Worm (Caenorhabditis elegans): ENCODE measurements around the gene ZK637.12.
A peak's percentile ranks its signal among the peaks of the same experiment; 100 is the strongest.

Gene ZK637.12

DNA sequence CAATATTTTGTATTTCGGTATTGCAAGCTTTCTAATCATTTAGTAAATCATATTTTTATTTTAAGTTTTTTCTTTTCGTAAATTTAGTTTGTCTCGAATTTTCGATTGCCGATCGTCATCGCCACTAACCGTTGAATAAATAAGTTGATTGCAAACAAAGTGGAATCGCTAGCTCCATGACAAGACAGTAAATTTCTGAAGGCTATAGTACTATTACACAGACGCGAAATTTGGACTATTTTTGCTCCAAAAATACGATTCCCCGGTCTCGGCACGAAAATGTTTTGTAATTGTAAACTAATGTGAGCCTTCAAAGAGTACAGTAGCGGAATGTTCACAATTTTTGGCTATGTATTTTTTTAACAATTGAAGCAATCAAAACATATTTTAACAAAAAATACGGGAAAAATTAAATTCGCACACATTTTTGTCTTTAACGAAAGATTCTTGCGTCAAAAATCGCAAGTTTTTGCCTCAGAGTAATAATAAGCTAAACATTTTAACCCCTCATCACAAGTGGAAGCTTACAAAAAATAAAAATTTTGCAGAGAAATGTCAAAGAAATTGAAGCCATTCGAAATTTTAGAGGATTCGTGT is 12.3 kb upstream of the ZK637.12 start, which contains the start of gene tpk-1:
Gene tpk-1 (plus strand): TSS at position 547 of the 597 bp plus-strand sequence.
- TF ChIP-seq ama-1 (optimal IDR thresholded peaks at IDR 0.05) (peak; percentile 7), egl-27 (tag; optimal IDR thresholded peaks at IDR 0.05) (no peak), nhr-12 (tag; optimal IDR thresholded peaks at IDR 0.05) (no peak)

DNA sequence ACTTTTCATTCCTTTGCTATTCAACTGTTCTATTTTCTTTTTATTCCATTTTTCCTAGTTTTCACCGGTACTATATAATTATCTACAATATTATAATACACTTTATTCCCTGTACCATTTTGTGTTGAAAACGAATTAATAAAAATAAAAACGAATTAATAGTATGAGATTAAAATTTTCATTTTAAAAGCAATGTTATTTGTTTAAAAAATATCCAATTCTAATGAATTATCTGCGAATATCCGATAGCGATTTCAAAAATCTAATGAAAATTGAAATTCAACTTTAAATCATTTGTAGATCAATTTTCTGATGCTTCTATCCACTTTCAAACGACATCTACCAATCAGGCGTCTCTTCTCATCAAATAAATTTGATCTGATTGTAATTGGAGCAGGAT is 10.6 kb upstream of the ZK637.12 start, which contains the start of gene trxr-2:
Gene trxr-2 (plus strand): TSS at position 301 of the 400 bp plus-strand sequence.
- TF ChIP-seq lsy-12 (tag; optimal IDR thresholded peaks at IDR 0.05) (no peak), unc-39 (tag; optimal IDR thresholded peaks at IDR 0.05) (no peak), aly-2 (tag; optimal IDR thresholded peaks at IDR 0.05) (no peak), hmg-11 (tag; optimal IDR thresholded peaks at IDR 0.05) (no peak), ceh-28 (tag; optimal IDR thresholded peaks at IDR 0.05) (no peak), pha-4 (tag; optimal IDR thresholded peaks at IDR 0.05) (no peak)

DNA sequence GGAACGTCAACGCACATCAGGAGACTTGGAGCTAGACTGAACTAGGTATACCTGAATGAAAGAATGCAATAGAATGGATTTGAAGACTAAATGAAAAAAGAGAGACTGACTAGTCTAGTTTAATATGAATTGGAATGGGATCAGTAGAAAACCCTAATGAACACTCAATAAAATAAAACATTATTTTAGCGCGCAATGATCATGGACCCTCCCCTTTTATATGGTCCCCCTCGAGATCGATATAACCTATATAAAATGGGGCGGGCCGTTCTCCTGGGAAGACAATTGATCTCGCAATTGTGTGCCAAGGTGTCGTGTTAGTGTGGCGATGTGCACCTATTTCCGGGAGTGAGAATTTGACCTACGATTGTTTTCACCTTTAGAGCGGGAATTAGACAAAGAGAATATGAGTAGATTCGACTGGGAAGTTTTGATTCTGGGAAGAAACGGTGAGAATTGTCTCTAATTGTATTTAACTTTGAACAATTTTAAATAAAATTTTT is 6.1 kb upstream of the ZK637.12 start, which contains the start of gene cdc-25.3:
Gene cdc-25.3 (minus strand): TSS at position 51 of the 503 bp plus-strand sequence.
- TF ChIP-seq nhr-76 (tag; optimal IDR thresholded peaks at IDR 0.05) (no peak), egl-27 (tag; optimal IDR thresholded peaks at IDR 0.05) (no peak), elt-1 (tag; optimal IDR thresholded peaks at IDR 0.05) (no peak), fos-1 (tag; optimal IDR thresholded peaks at IDR 0.05) (no peak)

DNA sequence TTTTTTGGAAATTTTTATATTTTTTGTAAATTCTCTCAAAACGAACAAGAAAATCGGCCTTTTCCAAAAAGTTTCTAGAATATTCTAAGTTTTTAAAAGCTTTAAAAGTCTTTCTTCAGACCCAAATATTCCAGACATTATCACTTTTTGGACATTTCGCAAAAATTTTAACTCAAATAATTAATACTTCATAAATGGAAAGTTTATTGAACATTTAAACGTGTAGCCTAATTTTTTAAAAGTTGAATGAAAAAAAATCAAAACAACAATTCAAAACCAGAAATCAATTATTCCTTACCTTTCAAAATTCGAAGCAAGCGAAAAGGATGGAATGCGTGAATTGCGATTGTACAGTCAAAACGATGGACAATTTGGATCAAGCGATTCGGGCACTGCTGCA is 4.3 kb upstream of the ZK637.12 start, which contains the start of gene ZK637.15:
Gene ZK637.15 (plus strand): TSS at position 301 of the 400 bp plus-strand sequence.
- no peak for TF ChIP-seq ama-1 (optimal IDR thresholded peaks at IDR 0.05)
- TF ChIP-seq nhr-23 (tag; optimal IDR thresholded peaks at IDR 0.05) = no peak
- no peak for TF ChIP-seq eor-1 (tag; optimal IDR thresholded peaks at IDR 0.05)

ce11 chrIII:8922061-8922460 is 2.0 kb upstream of the ZK637.12 start:
- TF ChIP-seq ama-1 (optimal IDR thresholded peaks at IDR 0.05) (peak; percentile 87), egl-27 (tag; optimal IDR thresholded peaks at IDR 0.05) (no peak)

DNA sequence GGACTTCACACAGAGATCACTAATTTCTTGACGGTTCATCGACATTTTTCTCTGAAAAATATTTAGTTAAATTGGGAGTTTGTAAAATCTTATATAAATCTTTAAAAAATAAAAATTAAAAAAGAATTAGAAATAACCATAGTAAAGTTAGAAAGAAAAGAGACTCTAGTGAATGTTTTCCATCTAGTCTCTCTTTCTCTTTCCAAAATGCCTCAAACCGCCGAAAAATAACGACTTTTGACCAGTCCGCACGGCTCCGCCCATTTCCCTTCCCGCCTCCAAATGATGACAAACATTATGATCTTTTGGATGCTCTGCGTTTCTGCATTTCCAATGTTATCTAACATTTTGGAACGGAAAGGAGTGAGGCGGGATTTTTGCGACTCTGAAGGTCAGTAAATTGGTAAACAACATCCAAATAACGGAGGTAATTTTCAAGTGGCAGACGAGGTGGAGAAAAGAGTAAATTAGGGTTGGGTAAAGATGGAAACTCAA is 750 bp upstream of the ZK637.12 start, which contains the start of gene glb-1:
Gene glb-1 (minus strand): TSS at position 51 of the 495 bp plus-strand sequence.
- TF ChIP-seq nhr-23 (tag; optimal IDR thresholded peaks at IDR 0.05) (peak; percentile 15), ZK546.5 (tag; optimal IDR thresholded peaks at IDR 0.05) (no peak)

ce11 chrIII:8925539-8925938 is 1.5 kb downstream of the ZK637.12 start:
- TF ChIP-seq ztf-11 (tag; optimal IDR thresholded peaks at IDR 0.05) (no peak), lin-15B (tag; optimal IDR thresholded peaks at IDR 0.05) (no peak), eor-1 (tag; optimal IDR thresholded peaks at IDR 0.05) (no peak), jun-1 (tag; optimal IDR thresholded peaks at IDR 0.05) (no peak), lsy-12 (tag; optimal IDR thresholded peaks at IDR 0.05) (no peak), egl-27 (tag; optimal IDR thresholded peaks at IDR 0.05) (no peak), nhr-25 (tag; optimal IDR thresholded peaks at IDR 0.05) (no peak), nhr-28 (tag; optimal IDR thresholded peaks at IDR 0.05) (no peak), nhr-67 (tag; optimal IDR thresholded peaks at IDR 0.05) (no peak), fkh-2 (tag; optimal IDR thresholded peaks at IDR 0.05) (no peak), ceh-16 (tag; optimal IDR thresholded peaks at IDR 0.05) (no peak), ama-1 (optimal IDR thresholded peaks at IDR 0.05) (no peak), nhr-11 (tag; optimal IDR thresholded peaks at IDR 0.05) (no peak), R02D3.7 (tag; optimal IDR thresholded peaks at IDR 0.05) (no peak), elt-2 (tag; optimal IDR thresholded peaks at IDR 0.05) (no peak), skn-1 (tag; optimal IDR thresholded peaks at IDR 0.05) (no peak), tbx-2 (tag; optimal IDR thresholded peaks at IDR 0.05) (no peak), nhr-43 (tag; optimal IDR thresholded peaks at IDR 0.05; ENCODE audit: poor library complexity, severe bottlenecking) (no peak), nfya-1 (tag; optimal IDR thresholded peaks at IDR 0.05; ENCODE audit: insufficient read depth) (no peak), sea-2 (GFP tag; optimal IDR thresholded peaks at IDR 0.05) (no peak)
